Fruit fly (Drosophila melanogaster) whole organism, adult: ENCODE measurements around the gene CG4854.

ENCODE experiments used
- CG11617 ChIP-seq: fragments of 200-800 bp; sonication (Bioruptor generic); optimal IDR thresholded peaks from 2 replicates; lab custom pipeline; 2017; ENCODE audit warnings: mild to moderate bottlenecking, missing biosample characterization, missing genetic modification reagents, missing genetic modification characterization
- CG12768 ChIP-seq: fragments of 200-800 bp; sonication (Bioruptor generic); optimal IDR thresholded peaks from 2 replicates; lab custom pipeline; 2017; ENCODE audit warnings: missing biosample characterization, missing genetic modification characterization, mild to moderate bottlenecking, moderate library complexity, missing genetic modification reagents
- CG14711 ChIP-seq: fragments of 200-800 bp; sonication (Bioruptor generic); optimal IDR thresholded peaks from 2 replicates; lab custom pipeline; 2018; ENCODE audit warnings: missing biosample characterization, mild to moderate bottlenecking, missing genetic modification characterization, moderate library complexity
- CG1620 ChIP-seq: fragments of 200-800 bp; sonication (Bioruptor generic); optimal IDR thresholded peaks from 2 replicates; lab custom pipeline; 2016; ENCODE audit warnings: missing biosample characterization, missing genetic modification characterization
- CG33017 ChIP-seq: fragments of 200-800 bp; sonication (Bioruptor generic); optimal IDR thresholded peaks from 2 replicates; lab custom pipeline; 2018; ENCODE audit warnings: missing biosample characterization, mild to moderate bottlenecking, missing genetic modification characterization, moderate library complexity
- CG7045 ChIP-seq: fragments of 200-800 bp; sonication (Bioruptor generic); optimal IDR thresholded peaks from 2 replicates; lab custom pipeline; 2017; ENCODE audit warnings: missing biosample characterization, mild to moderate bottlenecking, missing genetic modification characterization
- CG7101 ChIP-seq: fragments of 200-800 bp; sonication (Bioruptor generic); optimal IDR thresholded peaks from 2 replicates; lab custom pipeline; 2018; ENCODE audit warnings: missing biosample characterization, mild to moderate bottlenecking, missing genetic modification characterization, moderate library complexity
- Clk ChIP-seq: fragments of 200-800 bp; sonication (Bioruptor generic); optimal IDR thresholded peaks from 2 replicates; lab custom pipeline; 2017; ENCODE audit warnings: missing biosample characterization, missing genetic modification characterization
- Crg-1 ChIP-seq: fragments of 200-800 bp; sonication (Bioruptor generic); optimal IDR thresholded peaks from 2 replicates; lab custom pipeline; 2016; ENCODE audit warnings: missing biosample characterization, missing genetic modification characterization
- Hr96 ChIP-seq: fragments of 200-800 bp; sonication (Bioruptor generic); optimal IDR thresholded peaks from 2 replicates; lab custom pipeline; 2016; ENCODE audit warnings: missing biosample characterization, missing genetic modification characterization
- Mnt ChIP-seq: fragments of 200-800 bp; sonication (Bioruptor generic); optimal IDR thresholded peaks from 2 replicates; lab custom pipeline; 2016; ENCODE audit warnings: missing biosample characterization, mild to moderate bottlenecking, missing genetic modification characterization
- bab1 ChIP-seq: fragments of 200-800 bp; sonication (Bioruptor generic); optimal IDR thresholded peaks from 3 replicates; lab custom pipeline; 2019; ENCODE audit warnings: missing biosample characterization, mild to moderate bottlenecking, missing genetic modification characterization, moderate library complexity
- cic ChIP-seq: fragments of 200-800 bp; sonication (Bioruptor generic); optimal IDR thresholded peaks from 2 replicates; lab custom pipeline; 2017; ENCODE audit warnings: missing biosample characterization, mild to moderate bottlenecking, missing genetic modification characterization, moderate library complexity
- cnc ChIP-seq, 2 experiments: fragments of >200 bp; optimal IDR thresholded peaks; 2 replicates each; lab custom pipeline; 2017
- kay ChIP-seq: fragments of 200-800 bp; sonication (Bioruptor generic); peaks from one replicate; lab custom pipeline; 2016; ENCODE audit warnings: missing biosample characterization, missing genetic modification characterization, borderline replicate concordance
- ovo ChIP-seq: fragments of 200-800 bp; sonication (Bioruptor generic); optimal IDR thresholded peaks from 2 replicates; lab custom pipeline; 2016; ENCODE audit warnings: missing biosample characterization, missing genetic modification characterization
- pad ChIP-seq: fragments of 200-800 bp; sonication (Bioruptor generic); optimal IDR thresholded peaks from 3 replicates; lab custom pipeline; 2017; ENCODE audit warnings: missing biosample characterization, missing genetic modification characterization, mild to moderate bottlenecking, moderate library complexity, missing genetic modification reagents
- tj ChIP-seq: fragments of 200-800 bp; sonication (Bioruptor generic); optimal IDR thresholded peaks from 3 replicates; lab custom pipeline; 2017; ENCODE audit warnings: missing biosample characterization, mild to moderate bottlenecking, missing genetic modification characterization, moderate library complexity
- toe ChIP-seq: fragments of 200-800 bp; sonication (Bioruptor generic); optimal IDR thresholded peaks from 2 replicates; lab custom pipeline; 2016; ENCODE audit warnings: missing biosample characterization, missing genetic modification characterization

CG4854 gene

DNA sequence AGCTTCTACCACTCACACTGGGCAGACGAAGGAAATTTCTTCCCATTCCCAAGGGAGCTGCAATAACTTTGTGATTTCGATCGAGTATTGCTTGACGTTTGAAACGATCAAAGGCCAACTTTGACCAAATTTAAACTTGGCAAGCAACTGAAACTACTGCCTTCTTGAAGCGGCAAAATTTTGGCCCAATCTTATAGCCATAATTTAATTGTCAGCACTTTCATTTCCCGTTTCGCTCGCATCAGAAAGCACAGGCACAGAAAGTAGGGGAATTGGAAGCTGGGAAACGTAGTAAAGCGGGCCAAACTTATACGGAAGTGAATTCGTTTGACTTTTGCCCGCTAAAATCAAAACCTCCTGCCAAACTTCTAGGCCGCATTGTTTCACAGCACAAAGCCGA is 31.8 kb downstream of the CG4854 start, which contains the start of gene CG4390:
TSS of gene CG4390 (minus strand) at position 101 of the 400 bp plus-strand sequence.
- TF ChIP-seq Hr96 = no peak
- TF ChIP-seq Mnt (GFP tag; lab: Kevin White, UChicago) = no peak
- TF ChIP-seq pad (GFP tag; lab: Kevin White, UChicago) = no peak
- TF ChIP-seq CG14711 (tag; lab: Kevin White, UChicago) = no peak
- no peak for TF ChIP-seq toe
- no peak for TF ChIP-seq Clk (GFP tag; lab: Kevin White, UChicago)
- no peak for TF ChIP-seq CG11617 (GFP tag; lab: Kevin White, UChicago)
- no peak for TF ChIP-seq cic (GFP tag; lab: Kevin White, UChicago)
- TF ChIP-seq bab1 (GFP tag; lab: Kevin White, UChicago) = no peak
- no peak for TF ChIP-seq CG7101 (tag; lab: Kevin White, UChicago)
- TF ChIP-seq CG33017 = no peak
- TF ChIP-seq Crg-1 (GFP tag; lab: Kevin White, UChicago) = no peak
- no peak for TF ChIP-seq ovo
- no peak for TF ChIP-seq tj (GFP tag; lab: Kevin White, UChicago)
- no peak for TF ChIP-seq cnc (optimal IDR thresholded peaks at IDR 0.05; lab: Kevin White, UChicago)
- no peak for TF ChIP-seq CG12768
- TF ChIP-seq CG7045 (GFP tag; lab: Kevin White, UChicago) = no peak

DNA sequence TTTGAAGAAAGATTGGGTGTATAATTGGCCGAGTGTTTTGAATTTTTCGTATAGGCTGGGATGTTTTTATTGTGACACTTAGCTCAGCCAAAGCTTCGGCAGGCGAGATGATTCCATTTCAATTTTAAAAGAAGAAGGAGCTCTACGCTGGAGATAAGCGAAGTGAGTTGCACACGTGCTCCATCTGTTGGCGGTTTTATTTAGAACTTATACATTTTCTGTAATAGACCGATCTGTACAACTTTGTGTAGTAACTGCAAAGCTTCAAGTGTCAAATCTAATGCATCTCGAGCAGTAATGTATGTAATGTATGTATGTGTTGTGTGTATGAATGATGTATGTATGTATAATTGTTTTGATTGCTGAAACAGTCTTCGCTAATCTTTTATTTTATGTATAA is 38.6 kb downstream of the CG4854 start:
- TF ChIP-seq ovo = no peak
- TF ChIP-seq tj (GFP tag; lab: Kevin White, UChicago) = no peak
- no peak for TF ChIP-seq toe
- no peak for TF ChIP-seq cnc (optimal IDR thresholded peaks at IDR 0.05; lab: Kevin White, UChicago)
- no peak for TF ChIP-seq kay (GFP tag; lab: Kevin White, UChicago)
- TF ChIP-seq Mnt (GFP tag; lab: Kevin White, UChicago) = no peak
- TF ChIP-seq CG33017 = no peak
- no peak for TF ChIP-seq bab1 (GFP tag; lab: Kevin White, UChicago)
- TF ChIP-seq pad (GFP tag; lab: Kevin White, UChicago) = no peak
- no peak for TF ChIP-seq CG14711 (tag; lab: Kevin White, UChicago)
- no peak for TF ChIP-seq CG1620 (GFP tag; lab: Kevin White, UChicago)
- no peak for TF ChIP-seq CG7045 (GFP tag; lab: Kevin White, UChicago)
